Fruit fly (Drosophila melanogaster) whole organism, embryonic: ENCODE measurements around the gene CG14561.

Experiments
- Aef1 ChIP-seq: fragments of 200-800 bp; sonication (Bioruptor generic); IDR thresholded peaks from 3 replicates; pipeline ENCODE4 v1.3.6; 2022; ENCODE audit warnings: missing biosample characterization, missing genetic modification characterization
- C15 ChIP-seq: fragments of 200-800 bp; sonication (Bioruptor generic); IDR thresholded peaks from 3 replicates; pipeline ENCODE4 v1.3.6; 2022; ENCODE audit warnings: missing biosample characterization, missing genetic modification characterization
- CG10366 ChIP-seq: fragments of 200-800 bp; sonication (Bioruptor generic); IDR thresholded peaks from 2 replicates; pipeline ENCODE4 v1.3.6; 2022; ENCODE audit warnings: missing biosample characterization, missing genetic modification characterization
- CG10959 ChIP-seq: fragments of 200-800 bp; sonication (Bioruptor generic); IDR thresholded peaks from 2 replicates; pipeline ENCODE4 v1.3.6; 2022; ENCODE audit warnings: missing biosample characterization, missing genetic modification characterization
- CG12155 ChIP-seq: fragments of 200-800 bp; sonication (Bioruptor generic); optimal IDR thresholded peaks from 3 replicates; lab custom pipeline; 2016; ENCODE audit warnings: missing biosample characterization, missing genetic modification characterization
- CG12236 ChIP-seq: fragments of 200-800 bp; sonication (Bioruptor generic); optimal IDR thresholded peaks from 2 replicates; lab custom pipeline; 2016; ENCODE audit warnings: missing biosample characterization, missing genetic modification characterization
- CG1233 ChIP-seq: fragments of 200-800 bp; sonication (Bioruptor generic); optimal IDR thresholded peaks from 4 replicates; lab custom pipeline; 2018; ENCODE audit warnings: missing biosample characterization, mild to moderate bottlenecking, missing genetic modification characterization
- CG12769 ChIP-seq: fragments of 200-800 bp; sonication (Bioruptor generic); optimal IDR thresholded peaks from 2 replicates; lab custom pipeline; 2019; ENCODE audit warnings: missing biosample characterization, mild to moderate bottlenecking, missing genetic modification characterization, moderate library complexity
- CG14050 ChIP-seq: fragments of 200-800 bp; sonication (Bioruptor generic); IDR thresholded peaks from 3 replicates; pipeline ENCODE4 v1.3.6; 2022; ENCODE audit warnings: missing biosample characterization, missing genetic modification characterization
- CG15696 ChIP-seq: fragments of 200-800 bp; sonication (Bioruptor generic); optimal IDR thresholded peaks from 2 replicates; lab custom pipeline; 2019; ENCODE audit warnings: missing biosample characterization, mild to moderate bottlenecking, missing genetic modification characterization, moderate library complexity
- CG1603 ChIP-seq: fragments of 200-800 bp; sonication (Bioruptor generic); optimal IDR thresholded peaks from 2 replicates; lab custom pipeline; 2019; ENCODE audit warnings: missing biosample characterization, mild to moderate bottlenecking, missing genetic modification characterization, moderate library complexity
- CG17328 ChIP-seq: fragments of 200-800 bp; sonication (Bioruptor generic); IDR thresholded peaks from 2 replicates; pipeline ENCODE4 v1.3.6; 2022; ENCODE audit warnings: missing biosample characterization, missing genetic modification characterization
- CG18011 ChIP-seq: fragments of 200-800 bp; sonication (Bioruptor generic); optimal IDR thresholded peaks from 2 replicates; lab custom pipeline; 2017; ENCODE audit warnings: missing biosample characterization, missing genetic modification characterization, mild to moderate bottlenecking, moderate library complexity, missing genotype
- CG18619 ChIP-seq: fragments of 200-800 bp; sonication (Bioruptor generic); optimal IDR thresholded peaks from 3 replicates; lab custom pipeline; 2017; ENCODE audit warnings: missing biosample characterization, mild to moderate bottlenecking, missing genetic modification characterization
- CG3163 ChIP-seq: fragments of 200-800 bp; sonication (Bioruptor generic); optimal IDR thresholded peaks from 3 replicates; lab custom pipeline; 2016; ENCODE audit warnings: missing biosample characterization, missing genetic modification characterization
- CG33213 ChIP-seq: fragments of 200-800 bp; sonication (Bioruptor generic); optimal IDR thresholded peaks from 3 replicates; lab custom pipeline; 2016; ENCODE audit warnings: missing biosample characterization, missing genetic modification characterization
- CG34422 ChIP-seq: fragments of 200-800 bp; sonication (Bioruptor generic); IDR thresholded peaks from 3 replicates; pipeline ENCODE4 v1.3.6; 2022; ENCODE audit warnings: missing biosample characterization, missing genetic modification characterization
- CG4360 ChIP-seq: fragments of 200-800 bp; sonication (Bioruptor generic); IDR thresholded peaks from 2 replicates; pipeline ENCODE4 v1.3.6; 2022; ENCODE audit warnings: missing biosample characterization, missing genetic modification characterization
- CG43689 ChIP-seq: fragments of 200-800 bp; sonication (Bioruptor generic); IDR thresholded peaks from 2 replicates; pipeline ENCODE4 v1.3.6; 2022; ENCODE audit warnings: missing biosample characterization, missing genetic modification characterization
- CG7928 ChIP-seq: fragments of 200-800 bp; sonication (Bioruptor generic); optimal IDR thresholded peaks from 2 replicates; lab custom pipeline; 2017; ENCODE audit warnings: missing biosample characterization, mild to moderate bottlenecking, missing genetic modification characterization
- CG8359 ChIP-seq: fragments of 200-800 bp; sonication (Bioruptor generic); optimal IDR thresholded peaks from 2 replicates; lab custom pipeline; 2017; ENCODE audit warnings: missing biosample characterization, mild to moderate bottlenecking, missing genetic modification characterization, borderline replicate concordance
- CG8924 ChIP-seq: fragments of 200-800 bp; optimal IDR thresholded peaks from 3 replicates; lab custom pipeline; 2019; ENCODE audit warnings: missing biosample characterization, mild to moderate bottlenecking, missing genetic modification characterization, moderate library complexity
- CG9437 ChIP-seq: fragments of 200-800 bp; sonication (Bioruptor generic); optimal IDR thresholded peaks from 2 replicates; lab custom pipeline; 2018; ENCODE audit warnings: missing biosample characterization, mild to moderate bottlenecking, missing genetic modification characterization
- CG9797 ChIP-seq: fragments of 200-800 bp; sonication (Bioruptor generic); optimal IDR thresholded peaks from 3 replicates; lab custom pipeline; 2018; ENCODE audit warnings: missing biosample characterization, mild to moderate bottlenecking, missing genetic modification characterization
- Camta ChIP-seq: fragments of 200-800 bp; sonication (Bioruptor generic); optimal IDR thresholded peaks from 2 replicates; lab custom pipeline; 2016; ENCODE audit warnings: missing biosample characterization, missing genetic modification characterization
- CoRest ChIP-seq: fragments of 200-800 bp; sonication (Bioruptor generic); optimal IDR thresholded peaks from 3 replicates; lab custom pipeline; 2018; ENCODE audit warnings: missing biosample characterization, mild to moderate bottlenecking, missing genetic modification characterization, moderate library complexity
- Dad ChIP-seq: fragments of 200-800 bp; sonication (Bioruptor generic); optimal IDR thresholded peaks from 3 replicates; lab custom pipeline; 2016; ENCODE audit warnings: missing biosample characterization, missing genetic modification characterization
- Drgx ChIP-seq: fragments of 200-800 bp; sonication (Bioruptor generic); IDR thresholded peaks from 2 replicates; pipeline ENCODE4 v1.3.6; 2022; ENCODE audit warnings: missing biosample characterization, missing genetic modification characterization
- Hmx ChIP-seq: fragments of 200-800 bp; sonication (Bioruptor generic); optimal IDR thresholded peaks from 2 replicates; lab custom pipeline; 2016; ENCODE audit warnings: missing biosample characterization, missing genetic modification characterization
- Hr51 ChIP-seq, 2 experiments: fragments of 200-800 bp; sonication (Bioruptor generic); optimal IDR thresholded peaks; 2 replicates in 1 of 2; 3 replicates in 1 of 2; lab custom pipeline; 2016 to 2018; ENCODE audit warnings: missing biosample characterization in 2 of 2, missing genetic modification characterization in 2 of 2, mild to moderate bottlenecking in 1 of 2, moderate library complexity in 1 of 2
- Lhr ChIP-seq: fragments of 200-800 bp; sonication (Bioruptor generic); optimal IDR thresholded peaks from 3 replicates; lab custom pipeline; 2017; ENCODE audit warnings: mild to moderate bottlenecking, missing biosample characterization, missing genetic modification reagents, missing genetic modification characterization
- Max ChIP-seq: fragments of 200-800 bp; sonication (Bioruptor generic); optimal IDR thresholded peaks from 2 replicates; lab custom pipeline; 2016; ENCODE audit warnings: missing biosample characterization, mild to moderate bottlenecking, missing genetic modification characterization
- Neu2 ChIP-seq: fragments of 200-800 bp; sonication (Bioruptor generic); optimal IDR thresholded peaks from 3 replicates; lab custom pipeline; 2016; ENCODE audit warnings: missing biosample characterization, missing genetic modification characterization, borderline replicate concordance
- Ptx1 ChIP-seq: fragments of 200-800 bp; sonication (Bioruptor generic); IDR thresholded peaks from 2 replicates; pipeline ENCODE4 v1.3.6; 2022; ENCODE audit warnings: missing biosample characterization, missing genetic modification characterization
- Rfx ChIP-seq: fragments of 200-800 bp; sonication (Bioruptor generic); IDR thresholded peaks from 2 replicates; pipeline ENCODE4 v1.3.6; 2022; ENCODE audit warnings: missing biosample characterization, missing genetic modification characterization
- Scr ChIP-seq: fragments of 200-800 bp; sonication (Bioruptor generic); IDR thresholded peaks from 2 replicates; pipeline ENCODE4 v1.3.6; 2022; ENCODE audit warnings: missing biosample characterization, missing genetic modification characterization; ENCODE audit not compliant: partially characterized antibody
- Side ChIP-seq: fragments of 200-800 bp; sonication (Bioruptor generic); optimal IDR thresholded peaks from 2 replicates; lab custom pipeline; 2016; ENCODE audit warnings: missing biosample characterization, missing genetic modification characterization
- Tbp ChIP-seq: fragments of >200 bp; optimal IDR thresholded peaks from 2 replicates; lab custom pipeline; 2018; ENCODE audit warnings: missing biosample characterization, missing genetic modification characterization
- ara ChIP-seq: fragments of 200-800 bp; sonication (Bioruptor generic); IDR thresholded peaks from 2 replicates; pipeline ENCODE4 v1.3.6; 2022; ENCODE audit warnings: missing biosample characterization, missing genetic modification characterization
- chif ChIP-seq, 2 experiments: fragments of 200-800 bp; sonication (Bioruptor generic); optimal IDR thresholded peaks; 3 replicates each; lab custom pipeline; 2016; ENCODE audit warnings: missing biosample characterization in 2 of 2, missing genetic modification characterization in 2 of 2
- dmrt99B ChIP-seq: fragments of 200-800 bp; sonication (Bioruptor generic); optimal IDR thresholded peaks from 2 replicates; lab custom pipeline; 2018; ENCODE audit warnings: missing biosample characterization, mild to moderate bottlenecking, missing genetic modification characterization, moderate library complexity
- en ChIP-seq: fragments of 200-800 bp; sonication (Bioruptor generic); optimal IDR thresholded peaks from 2 replicates; lab custom pipeline; 2016; ENCODE audit warnings: missing biosample characterization, missing genetic modification characterization
- hbn ChIP-seq: fragments of 200-800 bp; sonication (Bioruptor generic); IDR thresholded peaks from 2 replicates; pipeline ENCODE4 v1.3.6; 2022; ENCODE audit warnings: missing biosample characterization, missing genetic modification characterization; ENCODE audit not compliant: partially characterized antibody
- kah ChIP-seq: fragments of 200-800 bp; sonication (Bioruptor generic); optimal IDR thresholded peaks from 2 replicates; lab custom pipeline; 2018; ENCODE audit warnings: missing biosample characterization, mild to moderate bottlenecking, missing genetic modification characterization
- klu ChIP-seq: fragments of 200-800 bp; sonication (Bioruptor generic); IDR thresholded peaks from 2 replicates; pipeline ENCODE4 v1.3.6; 2022; ENCODE audit warnings: missing biosample characterization, missing genetic modification characterization
- nerfin-1 ChIP-seq: fragments of 200-800 bp; sonication (Bioruptor generic); optimal IDR thresholded peaks from 3 replicates; lab custom pipeline; 2019; ENCODE audit warnings: missing biosample characterization, mild to moderate bottlenecking, missing genetic modification characterization, moderate library complexity
- oc ChIP-seq: fragments of 200-800 bp; sonication (Bioruptor generic); optimal IDR thresholded peaks from 2 replicates; lab custom pipeline; 2018; ENCODE audit warnings: missing biosample characterization, mild to moderate bottlenecking, missing genetic modification characterization, moderate library complexity
- pnt ChIP-seq: fragments of 200-800 bp; sonication (Bioruptor generic); optimal IDR thresholded peaks from 3 replicates; lab custom pipeline; 2016; ENCODE audit warnings: missing biosample characterization, missing genetic modification characterization
- seq ChIP-seq: fragments of 200-800 bp; sonication (Bioruptor generic); IDR thresholded peaks from 2 replicates; pipeline ENCODE4 v1.3.6; 2022; ENCODE audit warnings: missing biosample characterization, missing genetic modification characterization
- sr ChIP-seq: fragments of 200-800 bp; sonication (Bioruptor generic); IDR thresholded peaks from 3 replicates; pipeline ENCODE4 v1.3.6; 2022; ENCODE audit warnings: missing biosample characterization, missing genetic modification characterization
- wdn ChIP-seq: fragments of 200-800 bp; sonication (Bioruptor generic); IDR thresholded peaks from 2 replicates; pipeline ENCODE4 v1.3.6; 2022; ENCODE audit warnings: missing biosample characterization, missing genetic modification characterization
- wor ChIP-seq: fragments of 200-800 bp; sonication (Bioruptor generic); IDR thresholded peaks from 2 replicates; pipeline ENCODE4 v1.3.6; 2022; ENCODE audit warnings: missing biosample characterization, missing genetic modification characterization

Gene CG14561

DNA sequence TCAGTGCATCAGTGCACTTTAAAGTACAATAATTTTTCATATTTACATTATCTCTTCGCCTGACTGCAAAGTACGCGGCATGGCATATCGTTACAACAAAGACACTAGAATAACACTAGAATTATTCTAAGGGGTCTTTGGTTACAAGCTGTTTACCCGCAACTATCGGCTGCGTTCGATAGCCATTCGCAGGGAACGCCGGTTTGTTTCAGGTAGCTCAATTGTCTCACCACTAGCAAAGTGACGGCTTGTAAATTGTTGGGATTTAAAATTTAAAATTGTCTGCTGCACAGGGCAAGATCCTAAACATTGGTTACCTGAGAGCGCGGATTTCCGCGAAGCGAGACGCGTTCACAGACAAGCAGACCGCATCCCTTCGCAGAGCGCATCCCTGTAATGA lies at the start of gene CG14561 (continued):
- TF ChIP-seq CG34422 (GFP tag; lab: Robert Waterston, UW) (peak; percentile 46; the same call in 2 of the 3 replicates), CG9437 (no peak), hbn (peak; percentile 89), dmrt99B (tag; lab: Kevin White, UChicago) (no peak), CG7928 (no peak), CG17328 (no peak), CG18619 (GFP tag; lab: Kevin White, UChicago) (no peak), CG15696 (no peak), CG9797 (peak; percentile 45), CG10959 (no peak), Neu2 (GFP tag; lab: Kevin White, UChicago) (no peak), Side (GFP tag; lab: Kevin White, UChicago) (peak; percentile 15), CG43689 (GFP tag; lab: Robert Waterston, UW) (no peak), CG8359 (GFP tag; lab: Kevin White, UChicago) (no peak), C15 (no peak), CG12155 (no peak), Aef1 (GFP tag; lab: Robert Waterston, UW) (no peak), en (no peak), Tbp (GFP tag; lab: Kevin White, UChicago) (no peak), Rfx (GFP tag; lab: Robert Waterston, UW) (peak; percentile 64), Dad (GFP tag; lab: Kevin White, UChicago) (no peak), CG8924 (tag; lab: Kevin White, UChicago) (peak; percentile 35), Lhr (GFP tag; lab: Kevin White, UChicago) (peak; percentile 29), CG4360 (GFP tag; lab: Robert Waterston, UW) (peak; percentile 75), Hr51 (GFP tag; optimal IDR thresholded peaks at IDR 0.05; lab: Kevin White, UChicago) (no peak), wdn (no peak), CG33213 (GFP tag; lab: Kevin White, UChicago) (peak; percentile 64), klu (GFP tag; lab: Robert Waterston, UW) (no peak), Drgx (GFP tag; lab: Robert Waterston, UW) (no peak), CG3163 (GFP tag; lab: Kevin White, UChicago) (no peak), kah (GFP tag; lab: Kevin White, UChicago) (no peak), ara (GFP tag; lab: Robert Waterston, UW) (peak; percentile 25; the same call in 1 of the 2 replicates), CoRest (tag; lab: Kevin White, UChicago) (peak; percentile 31), Scr (peak; percentile 93), wor (GFP tag; lab: Robert Waterston, UW) (no peak), CG10366 (no peak), Camta (GFP tag; lab: Kevin White, UChicago) (no peak), sr (GFP tag; lab: Robert Waterston, UW) (no peak), CG12769 (tag; lab: Kevin White, UChicago) (no peak), CG12236 (GFP tag; lab: Kevin White, UChicago) (no peak), CG1603 (tag; lab: Kevin White, UChicago) (peak; percentile 85), chif (GFP tag; optimal IDR thresholded peaks at IDR 0.05; lab: Kevin White, UChicago) (peak in 1 of 2 experiments; percentile 39), CG18011 (GFP tag; lab: Kevin White, UChicago) (no peak), Hmx (GFP tag; lab: Kevin White, UChicago) (no peak), Ptx1 (GFP tag; lab: Robert Waterston, UW) (0 out of 2 replicates have a peak, but pooled peaks have one; percentile 21), CG14050 (GFP tag; lab: Robert Waterston, UW) (no peak), oc (tag; lab: Kevin White, UChicago) (no peak), pnt (GFP tag; lab: Kevin White, UChicago) (no peak), Max (GFP tag; lab: Kevin White, UChicago) (peak; percentile 16), CG1233 (GFP tag; lab: Kevin White, UChicago) (no peak), seq (GFP tag; lab: Robert Waterston, UW) (no peak), nerfin-1 (tag; lab: Kevin White, UChicago) (no peak)
